Worm (Caenorhabditis elegans): ENCODE measurements around the gene ccep-97.
"Not testable (repeated sequence)": the region's sequence is repeated elsewhere in the genome, so short reads cannot be mapped to it uniquely, and the experiment has no call there.

DNA sequence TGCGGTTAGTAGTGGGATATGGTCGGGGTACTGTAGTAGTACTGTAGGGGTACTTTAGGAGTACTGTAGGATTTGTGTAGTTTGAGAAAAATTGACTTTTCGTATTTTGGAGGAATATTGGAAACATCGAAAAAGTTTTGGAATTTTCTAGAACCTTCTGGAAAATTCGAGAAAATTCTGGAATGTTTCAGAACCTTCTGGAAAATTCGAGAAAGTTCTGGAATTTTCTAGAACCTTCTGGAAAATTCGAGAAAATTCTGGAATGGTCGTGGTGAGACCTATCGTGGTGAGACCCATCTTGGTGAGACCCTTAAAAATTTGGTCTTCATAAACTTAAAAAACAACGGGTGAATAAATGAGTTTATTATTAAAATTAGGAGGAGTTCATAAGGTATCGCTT lies 50.9 kb downstream of the ccep-97 start:
- TF ChIP-seq Y53G8AR.9 (GFP tag; conservative IDR thresholded peaks at IDR 0.05); attf-3 (GFP tag; conservative IDR thresholded peaks at IDR 0.05); madf-10 (tag; optimal IDR thresholded peaks at IDR 0.05); snpc-4 (GFP tag; optimal IDR thresholded peaks at IDR 0.05); snpc-4 (tag; optimal IDR thresholded peaks at IDR 0.05): not testable (repeated sequence)

Data from whole organism, young adult.